Fruit fly (Drosophila melanogaster): ENCODE results near the gene pav.

DNA sequence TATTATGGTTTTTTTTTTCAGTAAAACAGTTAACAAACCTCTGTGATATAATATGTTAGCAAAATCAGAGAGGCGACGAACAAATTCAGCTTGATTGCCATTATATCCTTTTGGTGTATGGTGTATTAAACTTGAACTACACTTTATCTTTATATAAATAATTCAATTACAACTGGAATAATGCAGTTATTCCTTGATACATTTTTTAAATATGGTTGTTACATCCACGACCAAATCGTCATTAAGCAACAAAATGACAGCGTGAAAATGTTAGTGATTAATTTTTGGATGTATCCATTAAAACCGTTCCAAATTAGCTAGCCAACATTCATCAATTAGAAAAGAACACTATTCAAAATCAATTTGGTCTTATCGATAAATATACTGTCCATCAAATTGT, 24.9 kb downstream of the pav start, which contains the start of gene CG33764:
- TF ChIP-seq CTCF (optimal IDR thresholded peaks at IDR 0.05) (no peak), CG8478 (optimal IDR thresholded peaks at IDR 0.05) (no peak)
